Fruit fly (Drosophila melanogaster) Kc167 (cell line): ENCODE measurements around the gene RpL3.

Experiments used
- Myc ChIP-seq: fragments of >200 bp; optimal IDR thresholded peaks from 2 replicates; lab custom pipeline; 2017; ENCODE audit warnings: missing external identifiers
- Sin3A ChIP-seq: fragments of >200 bp; optimal IDR thresholded peaks from 2 replicates; lab custom pipeline; 2018; ENCODE audit warnings: missing external identifiers
- h ChIP-seq: fragments of >200 bp; optimal IDR thresholded peaks from 3 replicates; lab custom pipeline; 2018; ENCODE audit warnings: missing external identifiers
- insv ChIP-seq: fragments of >200 bp; optimal IDR thresholded peaks from 3 replicates; lab custom pipeline; 2018; ENCODE audit warnings: missing external identifiers
- psq ChIP-seq: fragments of >200 bp; optimal IDR thresholded peaks from 2 replicates; lab custom pipeline; 2017; ENCODE audit warnings: missing external identifiers
- ttk ChIP-seq: sonication (Bioruptor generic); optimal IDR thresholded peaks from 2 replicates; lab custom pipeline; 2017; ENCODE audit warnings: missing external identifiers

The RpL3 gene

DNA sequence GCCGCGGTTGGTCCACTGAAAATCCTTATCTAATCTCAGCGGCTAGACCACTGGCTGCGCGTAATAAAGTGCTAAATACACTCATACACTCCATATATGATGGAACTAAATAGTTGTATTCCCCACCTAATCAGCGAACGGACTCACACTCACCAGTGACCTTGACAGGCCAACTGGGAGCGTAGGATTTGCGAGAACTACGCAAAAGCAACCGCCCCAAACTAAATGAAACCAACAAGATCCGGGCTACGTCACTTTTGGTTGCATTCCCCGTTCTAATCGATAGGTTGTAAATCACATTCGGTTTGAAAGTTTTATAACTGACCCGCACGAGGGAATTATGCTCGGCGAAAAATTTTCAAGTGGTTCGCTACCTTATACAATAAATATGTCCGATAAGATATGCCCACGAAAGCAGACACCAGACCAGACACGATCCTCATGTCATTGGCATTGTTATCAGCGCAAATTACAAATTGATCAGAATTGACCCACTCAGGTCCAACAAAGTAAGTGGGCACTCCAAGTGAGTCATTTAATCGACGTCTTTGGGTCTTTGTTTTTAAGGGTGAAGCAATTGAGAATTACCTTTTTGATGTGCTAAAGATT lies 22.4 kb upstream of the RpL3 start:
- no peak for TF ChIP-seq insv (lab: Kevin White, UChicago)

DNA sequence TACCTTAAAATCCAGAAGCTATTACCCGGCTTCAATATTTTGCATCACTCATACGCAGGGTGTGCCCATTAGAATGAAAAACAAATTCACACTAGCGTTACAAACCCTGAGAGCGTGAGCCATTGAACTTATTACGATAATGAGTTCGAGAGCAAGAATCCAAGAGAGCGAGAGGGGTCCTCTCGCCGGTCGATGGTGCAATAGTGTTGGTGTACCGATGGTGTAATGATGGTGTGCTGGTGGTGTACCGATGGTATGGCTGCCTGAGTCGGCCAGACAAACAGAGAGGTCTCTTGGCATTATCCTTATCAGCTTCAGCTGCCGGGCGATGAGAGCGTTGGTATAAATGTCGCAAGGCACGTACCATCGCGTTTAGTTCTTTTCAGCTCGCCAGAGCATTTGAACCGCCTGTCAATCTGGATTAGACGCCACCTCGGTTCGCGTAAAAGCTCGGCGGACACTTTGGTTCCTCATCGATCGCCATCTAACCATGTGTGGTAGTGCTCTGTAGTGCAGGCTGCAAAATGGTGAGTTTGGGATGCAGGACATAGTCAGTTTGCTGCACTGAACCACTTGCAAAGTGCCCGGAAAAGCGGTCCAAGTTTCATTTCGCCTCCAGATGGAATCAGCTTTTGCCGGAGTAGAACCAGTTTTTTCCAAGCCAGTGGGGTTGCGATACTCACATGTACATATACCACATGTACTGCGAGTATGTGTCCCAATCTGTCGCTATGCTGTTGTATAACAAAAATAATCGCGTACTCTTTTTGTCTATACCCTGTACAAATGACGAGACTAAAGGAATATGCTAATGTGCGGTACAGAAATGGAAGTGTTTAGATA lies 21.4 kb upstream of the RpL3 start:
- TF ChIP-seq psq (no peak), Sin3A (lab: Kevin White, UChicago) (no peak)

DNA sequence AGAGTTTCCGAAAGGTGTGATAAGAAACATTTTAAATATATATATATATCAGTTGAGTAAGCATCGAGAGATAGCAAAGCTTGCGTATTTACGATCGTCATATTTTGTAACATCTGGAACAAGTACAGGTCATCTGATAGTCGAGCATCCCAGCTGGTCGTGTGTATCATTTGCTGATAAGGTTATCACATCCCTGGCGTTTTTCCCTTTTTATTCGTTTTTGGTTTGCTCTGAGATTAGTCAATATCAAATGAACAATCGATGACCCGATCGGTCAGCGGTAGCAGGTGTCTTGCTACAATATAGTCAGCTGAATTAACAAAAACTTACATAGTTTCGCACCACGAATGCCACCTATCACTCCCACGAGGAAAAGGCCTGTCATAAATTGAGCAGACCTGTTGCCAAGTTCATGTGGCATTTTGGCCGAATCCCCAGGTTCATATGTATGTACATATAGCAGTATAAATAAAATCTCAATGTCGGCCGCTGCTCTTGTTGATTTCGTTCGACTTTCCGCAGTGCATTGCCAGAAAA lies 20.7 kb upstream of the RpL3 start:
- TF ChIP-seq Myc = no peak
- no peak for TF ChIP-seq Sin3A (lab: Kevin White, UChicago)
- TF ChIP-seq ttk (lab: Kevin White, UChicago) = no peak
- TF ChIP-seq h (lab: Kevin White, UChicago) = no peak
- no peak for TF ChIP-seq insv (lab: Kevin White, UChicago)
- no peak for TF ChIP-seq psq

DNA sequence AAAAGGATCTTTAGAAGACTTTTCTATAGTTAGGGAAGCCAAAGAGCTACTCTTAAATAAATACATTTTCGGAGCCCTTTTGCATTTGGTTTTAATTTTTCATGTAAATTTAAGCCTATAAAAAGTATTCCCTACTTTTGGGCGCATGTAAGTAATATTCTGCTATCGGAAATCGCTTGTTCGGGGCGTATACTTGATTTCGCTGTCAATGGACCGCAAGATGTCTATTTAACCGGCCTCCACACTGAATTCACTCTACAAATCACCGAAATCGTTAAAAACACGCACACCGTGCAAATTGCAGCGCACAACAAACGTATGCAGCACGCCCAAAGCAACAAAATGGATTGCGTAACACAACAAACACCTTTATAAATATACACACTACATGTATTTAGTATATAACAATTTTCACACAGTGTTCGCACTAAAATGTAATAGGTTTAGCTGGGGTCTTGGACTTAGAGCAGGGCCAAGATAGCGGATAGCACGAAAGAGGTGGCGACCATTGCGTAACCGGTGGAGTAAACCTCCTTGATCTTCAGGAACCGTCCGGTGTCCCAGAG lies 12.8 kb upstream of the RpL3 start:
- TF ChIP-seq psq (no peak), h (lab: Kevin White, UChicago) (no peak), Myc (no peak), insv (lab: Kevin White, UChicago) (no peak), Sin3A (lab: Kevin White, UChicago) (no peak), ttk (lab: Kevin White, UChicago) (no peak)

DNA sequence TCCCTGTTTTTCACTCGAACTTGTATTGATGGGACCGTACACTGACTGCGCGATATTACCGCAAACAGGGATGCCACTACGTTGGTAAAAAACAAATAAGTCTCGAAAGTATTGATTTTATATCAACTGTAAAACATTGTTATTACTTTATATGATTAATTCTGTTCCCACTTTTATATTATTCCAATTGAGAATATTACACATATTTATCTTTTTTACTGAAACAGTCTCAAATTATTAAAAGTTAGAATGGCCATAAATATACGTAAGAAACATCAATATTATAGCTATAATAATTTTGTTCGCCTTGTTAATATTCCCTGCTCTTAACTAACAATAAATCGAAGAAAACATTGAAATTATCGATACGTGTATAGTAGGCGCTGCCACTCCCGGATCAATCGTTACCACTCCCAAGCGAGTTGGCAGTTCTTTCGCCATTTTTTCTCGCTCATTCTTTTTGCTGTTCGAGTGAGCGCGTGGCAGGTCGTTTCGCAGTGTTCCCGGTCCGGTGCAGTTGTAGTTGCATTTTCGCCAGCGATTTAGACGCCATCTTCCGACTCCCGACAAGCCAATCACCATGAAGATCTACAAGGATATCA lies 11.8 kb upstream of the RpL3 start, which contains the start of the genes SdhC and Tctp:
TSS of gene SdhC (minus strand) at position 49 of the 602 bp plus-strand sequence.
TSS of gene Tctp (plus strand) at position 447 of the 602 bp plus-strand sequence.
- TF ChIP-seq insv (lab: Kevin White, UChicago) (no peak), psq (no peak), ttk (lab: Kevin White, UChicago) (no peak), h (lab: Kevin White, UChicago) (no peak), Myc (no peak), Sin3A (lab: Kevin White, UChicago) (no peak)

DNA sequence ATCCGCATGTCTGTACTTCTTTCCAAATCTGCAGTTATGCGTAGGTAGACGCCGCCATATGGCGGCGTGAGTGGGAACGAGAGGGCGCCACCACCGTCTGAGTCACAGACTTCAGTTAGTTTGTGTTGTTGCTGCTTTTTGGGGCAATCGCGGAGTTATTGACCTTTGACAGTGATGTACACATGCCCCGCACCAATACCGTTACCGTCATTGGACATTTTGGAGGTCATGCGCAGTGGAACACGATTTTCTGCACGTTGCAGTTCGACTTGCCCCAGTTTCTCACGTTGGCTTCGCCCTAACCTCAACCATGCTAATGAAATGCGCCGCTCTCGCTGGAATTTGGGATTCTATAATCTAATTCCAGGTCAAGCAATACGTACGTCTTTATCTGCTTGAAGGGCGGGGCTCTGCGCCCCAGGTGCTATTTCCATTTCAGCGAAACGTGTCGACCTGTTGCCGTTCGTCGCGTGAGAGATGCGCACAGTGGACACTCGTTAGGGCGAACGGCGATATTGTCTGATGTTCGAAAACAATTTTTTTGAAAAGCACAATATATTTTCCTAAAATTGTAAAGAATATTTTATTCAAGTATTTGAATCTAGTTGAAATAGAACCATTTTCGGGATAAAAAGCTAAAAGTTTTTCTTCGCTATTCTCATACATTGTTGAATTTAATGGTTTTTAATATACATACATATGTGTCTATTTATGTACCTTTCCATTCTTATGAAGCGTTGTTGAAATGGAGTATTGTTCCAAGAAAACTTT lies 10.2 kb upstream of the RpL3 start:
- TF ChIP-seq h (lab: Kevin White, UChicago) (no peak), Sin3A (lab: Kevin White, UChicago) (no peak), psq (no peak), ttk (lab: Kevin White, UChicago) (no peak), Myc (no peak), insv (lab: Kevin White, UChicago) (no peak)

DNA sequence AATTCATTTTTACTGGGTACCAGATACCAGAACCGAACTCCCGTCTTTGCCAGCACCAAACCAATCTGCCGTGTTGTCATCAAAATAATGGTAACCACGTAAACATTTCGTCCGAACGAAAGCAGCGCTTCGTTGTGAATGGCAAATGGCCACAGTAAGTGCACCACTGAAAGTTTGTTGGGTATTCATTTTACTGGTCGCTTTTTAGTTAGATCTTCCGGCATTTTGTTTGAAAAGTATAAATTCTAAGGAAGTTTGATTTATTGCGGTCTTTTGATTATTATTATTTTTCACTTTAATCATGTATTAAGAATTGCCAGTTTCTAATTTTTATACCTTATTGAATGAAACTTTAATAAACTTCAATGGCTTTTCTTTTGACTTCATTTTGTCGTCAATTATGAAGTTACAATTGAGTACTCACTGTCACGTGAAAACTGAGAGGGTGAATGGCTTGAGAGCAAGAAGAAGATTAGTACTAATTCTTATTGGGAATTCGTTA lies 7.2 kb upstream of the RpL3 start, which contains the start of gene ZnT86D:
TSS of gene ZnT86D (minus strand) at position 91 of the 502 bp plus-strand sequence.
- no peak for TF ChIP-seq ttk (lab: Kevin White, UChicago)
- TF ChIP-seq h (lab: Kevin White, UChicago) = no peak
- TF ChIP-seq Sin3A (lab: Kevin White, UChicago) = no peak
- no peak for TF ChIP-seq insv (lab: Kevin White, UChicago)
- TF ChIP-seq psq = no peak
- no peak for TF ChIP-seq Myc

DNA sequence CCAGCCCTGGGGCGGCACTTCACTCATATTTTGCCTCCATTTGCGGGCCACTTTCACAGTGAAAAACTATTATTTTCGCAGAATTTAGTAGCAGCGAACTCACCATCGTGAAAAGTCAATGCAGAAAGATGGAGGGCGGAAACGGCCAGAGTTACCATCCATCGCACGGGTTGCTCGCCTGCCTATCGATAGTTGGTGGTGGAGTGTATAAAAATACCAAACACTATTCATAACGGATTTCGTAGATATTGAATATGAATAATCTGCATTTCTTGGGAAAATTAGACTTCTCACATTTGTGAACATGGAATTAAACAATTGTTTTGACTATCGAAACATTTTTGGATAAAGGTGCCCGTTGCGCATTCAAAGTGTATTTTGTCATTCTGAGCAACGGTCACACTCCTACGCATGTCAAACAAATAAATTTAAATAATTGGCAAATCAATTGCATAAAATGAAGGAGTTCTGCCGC lies 5.5 kb upstream of the RpL3 start, which contains the start of the genes RpS25 and CG4820:
TSS of gene RpS25 (minus strand) at position 132 of the 475 bp plus-strand sequence.
TSS of gene CG4820 (plus strand) at position 380 of the 475 bp plus-strand sequence.
- TF ChIP-seq ttk (lab: Kevin White, UChicago) = no peak
- TF ChIP-seq Sin3A (lab: Kevin White, UChicago) = no peak

DNA sequence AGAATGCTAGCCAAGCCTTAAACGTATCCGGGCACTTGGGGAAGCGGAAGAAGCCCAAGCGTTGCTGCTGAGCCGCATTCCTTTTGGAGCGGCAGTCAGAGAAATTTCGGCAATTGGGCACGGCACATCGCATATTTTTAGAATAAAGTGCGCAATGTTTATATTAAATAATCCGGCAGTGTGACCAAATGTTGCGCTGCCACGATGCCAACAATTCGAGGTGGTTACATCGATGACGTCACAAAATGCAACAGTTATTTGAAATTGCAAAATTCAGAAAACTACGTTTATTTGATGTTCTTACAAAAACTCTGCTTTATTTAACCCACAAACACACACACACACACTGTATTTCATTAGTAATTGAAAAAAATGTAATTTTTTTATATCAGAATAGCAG lies 1.8 kb upstream of the RpL3 start, which contains the start of gene CG6689:
TSS of gene CG6689 (minus strand) at position 182 of the 400 bp plus-strand sequence.
- TF ChIP-seq Myc = no peak
- no peak for TF ChIP-seq insv (lab: Kevin White, UChicago)
- TF ChIP-seq Sin3A (lab: Kevin White, UChicago) = no peak
- no peak for TF ChIP-seq ttk (lab: Kevin White, UChicago)
- TF ChIP-seq h (lab: Kevin White, UChicago) = no peak
- no peak for TF ChIP-seq psq

DNA sequence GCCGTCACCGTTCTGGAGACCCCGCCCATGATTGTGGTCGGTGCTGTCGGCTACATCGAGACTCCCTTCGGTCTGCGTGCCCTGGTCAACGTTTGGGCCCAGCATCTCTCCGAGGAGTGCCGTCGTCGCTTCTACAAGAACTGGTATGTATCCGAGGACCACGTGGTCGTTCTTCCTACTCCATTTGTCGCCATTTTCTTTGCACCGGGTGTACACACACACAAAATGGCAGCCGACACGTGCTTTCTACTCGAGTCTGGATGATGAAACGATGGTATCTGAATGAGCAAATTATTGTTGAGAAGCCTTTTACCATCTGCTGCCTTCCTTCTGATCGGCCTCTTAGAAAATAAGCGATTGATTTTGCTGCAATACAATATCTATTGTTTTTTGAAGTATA lies 893 bp downstream of the RpL3 start:
- TF ChIP-seq h (lab: Kevin White, UChicago) = no peak
- no peak for TF ChIP-seq Myc
- no peak for TF ChIP-seq ttk (lab: Kevin White, UChicago)
- TF ChIP-seq Sin3A (lab: Kevin White, UChicago) = no peak
- no peak for TF ChIP-seq insv (lab: Kevin White, UChicago)

DNA sequence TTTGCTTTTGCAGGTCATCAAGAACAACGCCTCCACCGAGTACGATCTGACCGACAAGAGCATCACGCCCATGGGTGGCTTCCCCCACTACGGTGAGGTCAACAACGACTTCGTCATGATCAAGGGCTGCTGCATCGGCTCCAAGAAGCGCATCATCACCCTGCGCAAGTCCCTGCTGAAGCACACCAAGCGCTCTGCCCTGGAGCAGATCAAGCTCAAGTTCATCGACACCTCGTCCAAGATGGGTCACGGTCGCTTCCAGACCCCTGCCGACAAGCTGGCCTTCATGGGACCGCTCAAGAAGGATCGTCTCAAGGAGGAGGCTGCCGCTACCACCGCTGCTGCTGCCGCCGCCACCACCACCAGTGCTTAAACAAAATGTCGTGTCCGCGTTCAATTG lies 2.8 kb downstream of the RpL3 start:
- no peak for TF ChIP-seq psq
